Worm (Caenorhabditis elegans) whole organism, young adult: ENCODE results near the gene Y39G8B.7.

Experiments
- B0019.2 ChIP-seq: fragments of 200-800 bp; sonication (Bioruptor generic); conservative IDR thresholded peaks from 2 replicates; pipeline ENCODE4 v1.3.6; 2022; ENCODE audit warnings: missing genetic modification reagents, missing genetic modification characterization, missing compliant biosample characterization
- B0035.1 ChIP-seq: sonication (generic microtip); optimal IDR thresholded peaks from 2 replicates; lab custom pipeline; 2016; ENCODE audit warnings: missing genetic modification characterization, mild to moderate bottlenecking, missing compliant biosample characterization, missing genotype, missing genetic modification reagents
- F49E8.2 ChIP-seq: sonication (generic microtip); optimal IDR thresholded peaks from 3 replicates; lab custom pipeline; 2017; ENCODE audit warnings: missing genetic modification characterization, mild to moderate bottlenecking, missing compliant biosample characterization, antibody characterized with exemption, moderate library complexity; ENCODE audit not compliant: insufficient read depth
- attf-3 ChIP-seq: fragments of 200-800 bp; sonication (Bioruptor generic); conservative IDR thresholded peaks from 2 replicates; pipeline ENCODE4 v1.3.6; 2022; ENCODE audit warnings: missing genetic modification reagents, missing genetic modification characterization, missing compliant biosample characterization
- cebp-1 ChIP-seq, 2 experiments: fragments of 200-800 bp in 1 of 2; sonication (Bioruptor generic) in 1 of 2; sonication (generic microtip) in 1 of 2; IDR thresholded peaks in 1 of 2; optimal IDR thresholded peaks in 1 of 2; 2 replicates each; pipeline versions ENCODE4 v1.3.6 to Lab custom; 2017 to 2022; ENCODE audit warnings: missing compliant biosample characterization in 2 of 2, missing genetic modification characterization in 2 of 2, mild to moderate bottlenecking in 1 of 2, missing genetic modification reagents in 1 of 2, moderate library complexity in 1 of 2
- pha-4 ChIP-seq: fragments of 150-350 bp; sonication (generic microtip); optimal IDR thresholded peaks from 2 replicates; lab custom pipeline; 2014; ENCODE audit warnings: missing biosample characterization, missing genetic modification reagents, missing genetic modification characterization
- unc-62 ChIP-seq: fragments of 150-350 bp; optimal IDR thresholded peaks from 2 replicates; lab custom pipeline; 2014; ENCODE audit warnings: missing biosample characterization, missing genetic modification reagents, missing genetic modification characterization

- peak; percentile 47; the same call in 1 of the 2 replicates for TF ChIP-seq cebp-1 (GFP tag; IDR thresholded peaks at IDR 0.05; lab: Robert Waterston, UW)
- peak; percentile 88 for TF ChIP-seq cebp-1 (tag; optimal IDR thresholded peaks at IDR 0.05; lab: Kevin White, UChicago)
- TF ChIP-seq attf-3 (GFP tag; lab: Robert Waterston, UW), result no peak
- no peak for TF ChIP-seq F49E8.2 (tag; lab: Kevin White, UChicago)
- TF ChIP-seq B0019.2, result no peak
- peak; percentile 48 for TF ChIP-seq unc-62
- TF ChIP-seq B0035.1 (tag; lab: Kevin White, UChicago), result no peak
- TF ChIP-seq pha-4, result no peak
These were observed 49.3 kb downstream of the Y39G8B.7 start for ce11 chrII:13945527-13945926.
